Worm (Caenorhabditis elegans): ENCODE measurements around the gene srh-288.

srh-288 gene

ce11 chrV:17795655-17796054, at the start of gene srh-288:
srh-288 (minus strand) TSS chrV:17795755.
- TF ChIP-seq nhr-12 (tag; optimal IDR thresholded peaks at IDR 0.05): no peak
- no peak for TF ChIP-seq ztf-11 (tag; optimal IDR thresholded peaks at IDR 0.05)
- TF ChIP-seq unc-62 (GFP tag; optimal IDR thresholded peaks at IDR 0.05): no peak
- no peak for TF ChIP-seq ceh-43 (GFP tag; optimal IDR thresholded peaks at IDR 0.05)

- TF ChIP-seq nhr-2 (tag; optimal IDR thresholded peaks at IDR 0.05): no peak
These were observed 48.6 kb upstream of the srh-288 start, which contains the start of gene srh-286 for ce11 chrV:17844106-17844505. srh-286 (minus strand) TSS chrV:17844206.

ce11 chrV:17831350-17831749, 35.8 kb upstream of the srh-288 start, which contains the start of gene srh-303:
srh-303 (plus strand) TSS chrV:17831650.
- TF ChIP-seq unc-39 (tag; optimal IDR thresholded peaks at IDR 0.05) (no peak), ceh-39 (tag; optimal IDR thresholded peaks at IDR 0.05) (no peak), nhr-76 (tag; optimal IDR thresholded peaks at IDR 0.05) (no peak), cnd-1 (tag; optimal IDR thresholded peaks at IDR 0.05) (no peak), nhr-2 (tag; optimal IDR thresholded peaks at IDR 0.05) (no peak), bed-3 (GFP tag; optimal IDR thresholded peaks at IDR 0.05) (no peak), unc-120 (tag; optimal IDR thresholded peaks at IDR 0.05; ENCODE audit: poor library complexity, severe bottlenecking) (no peak), M03D4.4 (tag; optimal IDR thresholded peaks at IDR 0.05) (no peak), blmp-1 (tag; optimal IDR thresholded peaks at IDR 0.05) (no peak), hlh-1 (tag; optimal IDR thresholded peaks at IDR 0.05) (no peak), sptf-1 (tag; optimal IDR thresholded peaks at IDR 0.05) (no peak), nhr-12 (tag; optimal IDR thresholded peaks at IDR 0.05) (no peak), elt-1 (tag; optimal IDR thresholded peaks at IDR 0.05; ENCODE audit: borderline replicate concordance, insufficient read depth) (no peak), mls-2 (tag; optimal IDR thresholded peaks at IDR 0.05) (no peak), flh-1 (GFP tag; optimal IDR thresholded peaks at IDR 0.05) (no peak), lsy-2 (tag; optimal IDR thresholded peaks at IDR 0.05) (no peak), mep-1 (tag; optimal IDR thresholded peaks at IDR 0.05) (no peak)

- no peak for TF ChIP-seq zip-8 (tag; optimal IDR thresholded peaks at IDR 0.05)
These were observed 32.8 kb upstream of the srh-288 start, which contains the start of gene srh-304 for ce11 chrV:17828310-17828709. srh-304 (plus strand) TSS chrV:17828610.

ce11 chrV:17824610-17825009, 29.1 kb upstream of the srh-288 start, which contains the start of gene srh-301:
srh-301 (plus strand) TSS chrV:17824910.
- TF ChIP-seq mls-2 (tag; optimal IDR thresholded peaks at IDR 0.05): no peak
- no peak for TF ChIP-seq mep-1 (tag; optimal IDR thresholded peaks at IDR 0.05)
- no peak for TF ChIP-seq nhr-76 (tag; optimal IDR thresholded peaks at IDR 0.05)
- no peak for TF ChIP-seq nhr-2 (tag; optimal IDR thresholded peaks at IDR 0.05)
- TF ChIP-seq M03D4.4 (tag; optimal IDR thresholded peaks at IDR 0.05): no peak
- TF ChIP-seq snpc-4 (tag; optimal IDR thresholded peaks at IDR 0.05): no peak
- TF ChIP-seq nhr-12 (tag; optimal IDR thresholded peaks at IDR 0.05): no peak
- TF ChIP-seq unc-39 (tag; optimal IDR thresholded peaks at IDR 0.05): no peak
- TF ChIP-seq zip-8 (tag; optimal IDR thresholded peaks at IDR 0.05): no peak
- TF ChIP-seq mab-5 (tag; optimal IDR thresholded peaks at IDR 0.05): no peak
- TF ChIP-seq nhr-28 (tag; optimal IDR thresholded peaks at IDR 0.05): no peak
- TF ChIP-seq sem-2 (GFP tag; optimal IDR thresholded peaks at IDR 0.05): no peak
- no peak for TF ChIP-seq elt-3 (tag; optimal IDR thresholded peaks at IDR 0.05)
- TF ChIP-seq elt-1 (tag; optimal IDR thresholded peaks at IDR 0.05; ENCODE audit: borderline replicate concordance, insufficient read depth): no peak

- TF ChIP-seq elt-3 (tag; optimal IDR thresholded peaks at IDR 0.05) (no peak), ztf-11 (tag; optimal IDR thresholded peaks at IDR 0.05) (no peak), cnd-1 (tag; optimal IDR thresholded peaks at IDR 0.05) (no peak), lin-32 (GFP tag; optimal IDR thresholded peaks at IDR 0.05) (no peak), ceh-43 (GFP tag; optimal IDR thresholded peaks at IDR 0.05) (no peak), tbx-8 (GFP tag; optimal IDR thresholded peaks at IDR 0.05) (no peak), elt-1 (tag; optimal IDR thresholded peaks at IDR 0.05; ENCODE audit: borderline replicate concordance, insufficient read depth) (no peak), mab-5 (tag; optimal IDR thresholded peaks at IDR 0.05) (no peak), blmp-1 (tag; optimal IDR thresholded peaks at IDR 0.05) (no peak), nhr-12 (tag; optimal IDR thresholded peaks at IDR 0.05) (no peak), zip-8 (tag; optimal IDR thresholded peaks at IDR 0.05) (no peak), bed-3 (GFP tag; optimal IDR thresholded peaks at IDR 0.05) (no peak), flh-1 (GFP tag; optimal IDR thresholded peaks at IDR 0.05) (no peak)
These were observed 26.2 kb upstream of the srh-288 start, which contains the start of gene srh-300 for ce11 chrV:17821805-17822204. srh-300 (plus strand) TSS chrV:17822105.

Data from whole organism, mixed stage, embryonic.